Fruit fly (Drosophila melanogaster) whole organism, embryonic: ENCODE results near the gene CG11843.

ENCODE experiments used
- Antp ChIP-seq: fragments of 200-800 bp; sonication (Bioruptor generic); optimal IDR thresholded peaks from 3 replicates; lab custom pipeline; 2016; ENCODE audit warnings: missing biosample characterization, missing genetic modification characterization
- Atf6 ChIP-seq: fragments of 200-800 bp; sonication (Bioruptor generic); IDR thresholded peaks from 2 replicates; pipeline ENCODE4 v1.3.6; 2022; ENCODE audit warnings: missing biosample characterization, missing genetic modification characterization
- Bdp1 ChIP-seq: fragments of 200-800 bp; sonication (Bioruptor generic); optimal IDR thresholded peaks from 3 replicates; lab custom pipeline; 2016; ENCODE audit warnings: missing biosample characterization, missing genetic modification characterization
- CG10431 ChIP-seq: fragments of 200-800 bp; sonication (Bioruptor generic); optimal IDR thresholded peaks from 3 replicates; lab custom pipeline; 2018; ENCODE audit warnings: missing biosample characterization, mild to moderate bottlenecking, missing genetic modification characterization
- CG10654 ChIP-seq: fragments of 200-800 bp; sonication (Bioruptor generic); optimal IDR thresholded peaks from 2 replicates; lab custom pipeline; 2016; ENCODE audit warnings: missing biosample characterization, missing genetic modification characterization
- CG11456 ChIP-seq: fragments of 200-800 bp; sonication (Bioruptor generic); IDR thresholded peaks from 3 replicates; pipeline ENCODE4 v1.3.6; 2022; ENCODE audit warnings: missing biosample characterization, missing genetic modification characterization
- CG11504 ChIP-seq: fragments of 200-800 bp; sonication (Bioruptor generic); optimal IDR thresholded peaks from 3 replicates; lab custom pipeline; 2019; ENCODE audit warnings: missing biosample characterization, mild to moderate bottlenecking, missing genetic modification characterization, moderate library complexity
- CG11696 ChIP-seq: fragments of 200-800 bp; sonication (Bioruptor generic); IDR thresholded peaks from 2 replicates; pipeline ENCODE4 v1.3.6; 2022; ENCODE audit warnings: missing biosample characterization, missing genetic modification characterization
- CG12659 ChIP-seq: fragments of 200-800 bp; sonication (Bioruptor generic); optimal IDR thresholded peaks from 3 replicates; lab custom pipeline; 2017; ENCODE audit warnings: mild to moderate bottlenecking, missing biosample characterization, missing genetic modification reagents, missing genetic modification characterization
- CG13894 ChIP-seq: fragments of 200-800 bp; sonication (Bioruptor generic); optimal IDR thresholded peaks from 3 replicates; lab custom pipeline; 2018; ENCODE audit warnings: missing biosample characterization, mild to moderate bottlenecking, missing genetic modification characterization, moderate library complexity
- CG14965 ChIP-seq: fragments of 200-800 bp; sonication (Bioruptor generic); optimal IDR thresholded peaks from 2 replicates; lab custom pipeline; 2016; ENCODE audit warnings: missing biosample characterization, missing genetic modification characterization, borderline replicate concordance
- CG1647 ChIP-seq: fragments of 200-800 bp; sonication (Bioruptor generic); optimal IDR thresholded peaks from 3 replicates; lab custom pipeline; 2016; ENCODE audit warnings: missing biosample characterization, missing genetic modification characterization
- CG17361 ChIP-seq: fragments of 200-800 bp; sonication (Bioruptor generic); IDR thresholded peaks from 3 replicates; pipeline ENCODE4 v1.3.6; 2022; ENCODE audit warnings: missing biosample characterization, missing genetic modification characterization
- CG17568 ChIP-seq: fragments of 200-800 bp; sonication (Bioruptor generic); optimal IDR thresholded peaks from 2 replicates; lab custom pipeline; 2018; ENCODE audit warnings: missing biosample characterization, mild to moderate bottlenecking, missing genetic modification characterization, moderate library complexity
- CG2120 ChIP-seq: fragments of 200-800 bp; sonication (Bioruptor generic); optimal IDR thresholded peaks from 3 replicates; lab custom pipeline; 2016; ENCODE audit warnings: missing biosample characterization, missing genetic modification characterization
- CG31441 ChIP-seq: fragments of 200-800 bp; sonication (Bioruptor generic); IDR thresholded peaks from 2 replicates; pipeline ENCODE4 v1.3.6; 2022; ENCODE audit warnings: missing biosample characterization, missing genetic modification characterization
- CG33213 ChIP-seq: fragments of 200-800 bp; sonication (Bioruptor generic); optimal IDR thresholded peaks from 3 replicates; lab custom pipeline; 2016; ENCODE audit warnings: missing biosample characterization, missing genetic modification characterization
- CG33557 ChIP-seq: fragments of 200-800 bp; sonication (Bioruptor generic); optimal IDR thresholded peaks from 2 replicates; lab custom pipeline; 2019; ENCODE audit warnings: missing biosample characterization, mild to moderate bottlenecking, missing genetic modification characterization, moderate library complexity
- CG34422 ChIP-seq: fragments of 200-800 bp; sonication (Bioruptor generic); IDR thresholded peaks from 3 replicates; pipeline ENCODE4 v1.3.6; 2022; ENCODE audit warnings: missing biosample characterization, missing genetic modification characterization
- CG3838 ChIP-seq: fragments of 200-800 bp; sonication (Bioruptor generic); optimal IDR thresholded peaks from 3 replicates; lab custom pipeline; 2016; ENCODE audit warnings: missing biosample characterization, missing genetic modification characterization
- CG4424 ChIP-seq: fragments of 200-800 bp; sonication (Bioruptor generic); optimal IDR thresholded peaks from 3 replicates; lab custom pipeline; 2016; ENCODE audit warnings: missing biosample characterization, missing genetic modification characterization
- CG9437 ChIP-seq: fragments of 200-800 bp; sonication (Bioruptor generic); optimal IDR thresholded peaks from 2 replicates; lab custom pipeline; 2018; ENCODE audit warnings: missing biosample characterization, mild to moderate bottlenecking, missing genetic modification characterization
- Deaf1 ChIP-seq: fragments of 200-800 bp; optimal IDR thresholded peaks from 3 replicates; lab custom pipeline; 2019; ENCODE audit warnings: missing biosample characterization, mild to moderate bottlenecking, missing genetic modification characterization, moderate library complexity
- Dip3 ChIP-seq: fragments of 200-800 bp; sonication (Bioruptor generic); optimal IDR thresholded peaks from 3 replicates; lab custom pipeline; 2016; ENCODE audit warnings: missing biosample characterization, missing genetic modification characterization
- Dp ChIP-seq: fragments of 200-800 bp; sonication (Bioruptor generic); optimal IDR thresholded peaks from 2 replicates; lab custom pipeline; 2018; ENCODE audit warnings: missing biosample characterization, mild to moderate bottlenecking, missing genetic modification characterization, moderate library complexity
- E2f2 ChIP-seq: fragments of 200-800 bp; sonication (Bioruptor generic); IDR thresholded peaks from 2 replicates; pipeline ENCODE4 v1.3.6; 2022; ENCODE audit warnings: missing biosample characterization, missing genetic modification characterization
- Ets65A ChIP-seq: fragments of 200-800 bp; sonication (Bioruptor generic); peaks from one replicate; lab custom pipeline; 2016; ENCODE audit warnings: missing biosample characterization, missing genetic modification characterization
- Fer3 ChIP-seq: fragments of 200-800 bp; sonication (Bioruptor generic); optimal IDR thresholded peaks from 2 replicates; lab custom pipeline; 2018; ENCODE audit warnings: missing biosample characterization, mild to moderate bottlenecking, missing genetic modification characterization, moderate library complexity
- Hr39 ChIP-seq: fragments of >200 bp; optimal IDR thresholded peaks from 2 replicates; lab custom pipeline; 2017
- MTF-1 ChIP-seq: fragments of 200-800 bp; sonication (Bioruptor generic); optimal IDR thresholded peaks from 2 replicates; lab custom pipeline; 2018; ENCODE audit warnings: missing biosample characterization, mild to moderate bottlenecking, missing genetic modification characterization, borderline replicate concordance
- Taf1 ChIP-seq: fragments of 200-800 bp; sonication (Bioruptor generic); IDR thresholded peaks from 2 replicates; pipeline ENCODE4 v1.3.6; 2022; ENCODE audit warnings: missing biosample characterization, missing genetic modification characterization
- abd-A ChIP-seq: fragments of 200-800 bp; sonication (Bioruptor generic); optimal IDR thresholded peaks from 3 replicates; lab custom pipeline; 2019; ENCODE audit warnings: missing biosample characterization, mild to moderate bottlenecking, missing genetic modification characterization, moderate library complexity
- bbx ChIP-seq: fragments of 200-800 bp; sonication (Bioruptor generic); IDR thresholded peaks from 2 replicates; pipeline ENCODE4 v1.3.6; 2022; ENCODE audit warnings: missing biosample characterization, missing genetic modification characterization; ENCODE audit not compliant: partially characterized antibody
- cg ChIP-seq: fragments of 200-800 bp; sonication (Bioruptor generic); optimal IDR thresholded peaks from 3 replicates; lab custom pipeline; 2019; ENCODE audit warnings: missing biosample characterization, mild to moderate bottlenecking, missing genetic modification characterization, moderate library complexity
- ci ChIP-seq: fragments of 200-800 bp; sonication (Bioruptor generic); IDR thresholded peaks from 3 replicates; pipeline ENCODE4 v1.3.6; 2022; ENCODE audit warnings: missing biosample characterization, missing genetic modification characterization
- crp ChIP-seq, 2 experiments: fragments of 200-800 bp; sonication (Bioruptor generic); optimal IDR thresholded peaks; 2 replicates in 1 of 2; 3 replicates in 1 of 2; lab custom pipeline; 2017; ENCODE audit warnings: missing biosample characterization in 2 of 2, missing genetic modification characterization in 2 of 2, mild to moderate bottlenecking in 1 of 2, moderate library complexity in 1 of 2
- ems ChIP-seq: fragments of 200-800 bp; sonication (Bioruptor generic); optimal IDR thresholded peaks from 3 replicates; lab custom pipeline; 2016; ENCODE audit warnings: missing biosample characterization, missing genetic modification characterization
- gce ChIP-seq: fragments of 200-800 bp; sonication (Bioruptor generic); IDR thresholded peaks from 3 replicates; pipeline ENCODE4 v1.3.6; 2022; ENCODE audit warnings: missing biosample characterization, missing genetic modification characterization
- ham ChIP-seq: fragments of 200-800 bp; sonication (Bioruptor generic); IDR thresholded peaks from 2 replicates; pipeline ENCODE4 v1.3.6; 2022; ENCODE audit warnings: missing biosample characterization, missing genetic modification characterization
- kni ChIP-seq: fragments of 200-800 bp; sonication (Bioruptor generic); optimal IDR thresholded peaks from 3 replicates; lab custom pipeline; 2017; ENCODE audit warnings: mild to moderate bottlenecking, missing biosample characterization, missing genetic modification reagents, missing genetic modification characterization
- maf-S ChIP-seq: fragments of 200-800 bp; sonication (Bioruptor generic); optimal IDR thresholded peaks from 2 replicates; lab custom pipeline; 2016; ENCODE audit warnings: missing biosample characterization, missing genetic modification characterization
- oc ChIP-seq: fragments of 200-800 bp; sonication (Bioruptor generic); optimal IDR thresholded peaks from 2 replicates; lab custom pipeline; 2018; ENCODE audit warnings: missing biosample characterization, mild to moderate bottlenecking, missing genetic modification characterization, moderate library complexity
- pros ChIP-seq: fragments of 200-800 bp; sonication (Bioruptor generic); optimal IDR thresholded peaks from 3 replicates; lab custom pipeline; 2019; ENCODE audit warnings: missing biosample characterization, mild to moderate bottlenecking, missing genetic modification characterization, moderate library complexity
- ro ChIP-seq: fragments of 200-800 bp; sonication (Bioruptor generic); IDR thresholded peaks from 2 replicates; pipeline ENCODE4 v1.3.6; 2022; ENCODE audit warnings: missing biosample characterization, missing genetic modification characterization
- sens ChIP-seq: fragments of 200-800 bp; sonication (Bioruptor generic); peaks from one replicate; lab custom pipeline; 2016; ENCODE audit warnings: missing biosample characterization, missing genetic modification characterization
- sens-2 ChIP-seq: fragments of 200-800 bp; sonication (Bioruptor generic); IDR thresholded peaks from 2 replicates; pipeline ENCODE4 v1.3.6; 2022; ENCODE audit warnings: missing biosample characterization, missing genetic modification characterization
- slou ChIP-seq: fragments of 200-800 bp; sonication (Bioruptor generic); optimal IDR thresholded peaks from 3 replicates; lab custom pipeline; 2016; ENCODE audit warnings: missing biosample characterization, missing genetic modification characterization
- sqz ChIP-seq: fragments of 200-800 bp; sonication (Bioruptor generic); optimal IDR thresholded peaks from 3 replicates; lab custom pipeline; 2018; ENCODE audit warnings: missing biosample characterization, mild to moderate bottlenecking, missing genetic modification characterization
- sr ChIP-seq: fragments of 200-800 bp; sonication (Bioruptor generic); IDR thresholded peaks from 3 replicates; pipeline ENCODE4 v1.3.6; 2022; ENCODE audit warnings: missing biosample characterization, missing genetic modification characterization
- wek ChIP-seq: fragments of 200-800 bp; sonication (Bioruptor generic); optimal IDR thresholded peaks from 3 replicates; lab custom pipeline; 2018; ENCODE audit warnings: missing biosample characterization, mild to moderate bottlenecking, missing genetic modification characterization, moderate library complexity
- wor ChIP-seq: fragments of 200-800 bp; sonication (Bioruptor generic); IDR thresholded peaks from 2 replicates; pipeline ENCODE4 v1.3.6; 2022; ENCODE audit warnings: missing biosample characterization, missing genetic modification characterization
- zfh1 ChIP-seq: fragments of 200-800 bp; sonication (Bioruptor generic); IDR thresholded peaks from 3 replicates; pipeline ENCODE4 v1.3.6; 2022; ENCODE audit warnings: missing biosample characterization, missing genetic modification characterization

CG11843 gene

DNA sequence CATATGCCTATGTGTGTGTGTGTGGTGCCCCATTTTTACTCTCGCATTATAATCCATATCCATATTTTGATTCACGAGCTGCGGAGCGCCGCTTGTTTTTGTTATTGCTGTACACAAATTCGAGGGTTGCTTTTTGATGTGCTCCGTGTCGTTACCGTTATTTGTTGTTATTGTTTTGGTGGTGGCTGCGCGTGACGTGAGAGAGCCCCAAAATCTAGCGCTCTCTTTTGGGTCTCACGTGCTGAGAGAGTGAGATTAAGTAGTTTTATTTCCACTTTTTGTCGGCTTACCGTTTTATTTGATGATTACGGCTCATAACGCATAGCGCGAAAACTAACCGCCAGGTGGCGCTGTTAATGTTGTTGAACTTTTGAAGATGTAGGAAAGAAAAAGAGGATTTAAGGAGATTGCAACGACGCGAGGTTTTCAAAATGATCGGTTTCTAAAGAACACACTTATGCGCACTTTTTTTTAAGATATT is 33.2 kb downstream of the CG11843 start (continued):
- TF ChIP-seq Taf1 (no peak), cg (GFP tag; lab: Kevin White, UChicago) (peak; percentile 57), wor (no peak), CG9437 (GFP tag; lab: Kevin White, UChicago) (peak; percentile 37), CG14965 (peak; percentile 74), CG11696 (GFP tag; lab: Robert Waterston, UW) (no peak), Antp (GFP tag; lab: Kevin White, UChicago) (no peak), Atf6 (no peak), CG33213 (GFP tag; lab: Kevin White, UChicago) (no peak), CG1647 (no peak), CG34422 (GFP tag; lab: Robert Waterston, UW) (no peak), slou (GFP tag; lab: Kevin White, UChicago) (no peak), Dip3 (GFP tag; lab: Kevin White, UChicago) (no peak), crp (GFP tag; optimal IDR thresholded peaks at IDR 0.05; lab: Kevin White, UChicago) (no peak), CG13894 (tag; lab: Kevin White, UChicago) (peak; percentile 17), Bdp1 (GFP tag; lab: Kevin White, UChicago) (no peak), ham (GFP tag; lab: Robert Waterston, UW) (no peak), Dp (no peak), ems (GFP tag; lab: Kevin White, UChicago) (no peak), ro (GFP tag; lab: Robert Waterston, UW) (no peak), CG17361 (GFP tag; lab: Robert Waterston, UW) (no peak), Ets65A (GFP tag; lab: Kevin White, UChicago) (peak; percentile 54), MTF-1 (no peak), CG31441 (GFP tag; lab: Robert Waterston, UW) (no peak), CG11456 (GFP tag; lab: Robert Waterston, UW) (0 out of 3 replicates have a peak, but pooled peaks have one; percentile 32), wek (no peak), sens (GFP tag; lab: Kevin White, UChicago) (peak; percentile 3), sqz (GFP tag; lab: Kevin White, UChicago) (peak; percentile 51), maf-S (GFP tag; lab: Kevin White, UChicago) (no peak), sens-2 (GFP tag; lab: Robert Waterston, UW) (no peak), kni (GFP tag; lab: Kevin White, UChicago) (peak; percentile 88), CG10431 (GFP tag; lab: Kevin White, UChicago) (peak; percentile 48), bbx (peak; percentile 27; the same call in 1 of the 2 replicates), ci (GFP tag; lab: Robert Waterston, UW) (0 out of 3 replicates have a peak, but pooled peaks have one; percentile 34), CG12659 (GFP tag; lab: Kevin White, UChicago) (peak; percentile 0), oc (tag; lab: Kevin White, UChicago) (peak; percentile 61), CG33557 (GFP tag; lab: Kevin White, UChicago) (no peak), abd-A (tag; lab: Kevin White, UChicago) (peak; percentile 91), sr (GFP tag; lab: Robert Waterston, UW) (no peak), zfh1 (GFP tag; lab: Robert Waterston, UW) (no peak), CG2120 (GFP tag; lab: Kevin White, UChicago) (no peak), Fer3 (tag; lab: Kevin White, UChicago) (no peak), Deaf1 (tag; lab: Kevin White, UChicago) (no peak), Hr39 (no peak), CG17568 (peak; percentile 4), E2f2 (GFP tag; lab: Robert Waterston, UW) (no peak), CG3838 (GFP tag; lab: Kevin White, UChicago) (no peak), CG10654 (GFP tag; lab: Kevin White, UChicago) (no peak), pros (GFP tag; lab: Kevin White, UChicago) (peak; percentile 66), gce (GFP tag; lab: Robert Waterston, UW) (peak; percentile 53; the same call in 1 of the 3 replicates), CG11504 (tag; lab: Kevin White, UChicago) (no peak), CG4424 (GFP tag; lab: Kevin White, UChicago) (peak; percentile 2)
